Worm (Caenorhabditis elegans) whole organism, midembryonic: ENCODE measurements around the gene wapl-1.

Experiments
- T22C8.4 ChIP-seq: fragments of 200-800 bp; sonication (Bioruptor generic); IDR thresholded peaks from 2 replicates; pipeline ENCODE4 v1.3.6; 2022; ENCODE audit warnings: missing genetic modification characterization, missing compliant biosample characterization
- cog-1 ChIP-seq: sonication (generic microtip); optimal IDR thresholded peaks from 2 replicates; lab custom pipeline; 2016; ENCODE audit warnings: missing genetic modification characterization, missing compliant biosample characterization
- flt-1 ChIP-seq: fragments of 200-800 bp; sonication (Bioruptor generic); IDR thresholded peaks from 2 replicates; pipeline ENCODE4 v1.3.6; 2022; ENCODE audit warnings: missing genetic modification characterization, missing compliant biosample characterization
- med-1 ChIP-seq: sonication (generic microtip); optimal IDR thresholded peaks from 2 replicates; lab custom pipeline; 2017; ENCODE audit warnings: missing genetic modification characterization, mild to moderate bottlenecking, missing compliant biosample characterization, antibody characterized with exemption, missing genetic modification reagents; ENCODE audit not compliant: insufficient read depth
- ref-1 ChIP-seq: fragments of 200-800 bp; sonication (Bioruptor generic); conservative IDR thresholded peaks from 2 replicates; pipeline ENCODE4 v1.3.6; 2022; ENCODE audit warnings: missing genetic modification reagents, missing genetic modification characterization, missing compliant biosample characterization
- tab-1 ChIP-seq: fragments of 200-800 bp; sonication (Bioruptor generic); IDR thresholded peaks from 2 replicates; pipeline ENCODE4 v1.3.6; 2022; ENCODE audit warnings: missing genetic modification characterization, missing compliant biosample characterization
- ztf-29 ChIP-seq: fragments of 200-800 bp; sonication (Bioruptor generic); IDR thresholded peaks from 2 replicates; pipeline ENCODE4 v1.3.6; 2022; ENCODE audit warnings: missing genetic modification reagents, missing genetic modification characterization, missing compliant biosample characterization

ce11 chrIV:4429901-4430300 lies 15.6 kb downstream of the wapl-1 start, which contains the start of the genes str-185 and R08C7.5:
- TF ChIP-seq flt-1 (GFP tag; lab: Robert Waterston, UW) (no peak), med-1 (no peak), ref-1 (GFP tag; lab: Robert Waterston, UW) (no peak), ztf-29 (GFP tag; lab: Robert Waterston, UW) (no peak), T22C8.4 (GFP tag; lab: Robert Waterston, UW) (no peak), tab-1 (GFP tag; lab: Robert Waterston, UW) (no peak), cog-1 (tag; lab: Kevin White, UChicago) (no peak)
